Fruit fly (Drosophila melanogaster) whole organism, embryonic: ENCODE data around the gene CG31886.

Experiments
- ATbp ChIP-seq: fragments of 200-800 bp; sonication (Bioruptor generic); optimal IDR thresholded peaks from 2 replicates; lab custom pipeline; 2017; ENCODE audit warnings: missing biosample characterization, mild to moderate bottlenecking, missing genetic modification characterization, missing genetic modification reagents
- Blimp-1 ChIP-seq: fragments of 200-800 bp; sonication (Bioruptor generic); optimal IDR thresholded peaks from 3 replicates; lab custom pipeline; 2018; ENCODE audit warnings: missing biosample characterization, missing genetic modification characterization, mild to moderate bottlenecking, moderate library complexity, missing genetic modification reagents
- CG10209 ChIP-seq: fragments of 200-800 bp; sonication (Bioruptor generic); optimal IDR thresholded peaks from 3 replicates; lab custom pipeline; 2017; ENCODE audit warnings: missing biosample characterization, mild to moderate bottlenecking, missing genetic modification characterization, missing genetic modification reagents
- CG10979 ChIP-seq: fragments of 200-800 bp; sonication (Bioruptor generic); optimal IDR thresholded peaks from 2 replicates; lab custom pipeline; 2018; ENCODE audit warnings: missing biosample characterization, mild to moderate bottlenecking, missing genetic modification characterization, moderate library complexity
- CG12071 ChIP-seq: fragments of 200-800 bp; sonication (Bioruptor generic); optimal IDR thresholded peaks from 3 replicates; lab custom pipeline; 2018; ENCODE audit warnings: missing biosample characterization, mild to moderate bottlenecking, missing genetic modification characterization
- CG12219 ChIP-seq: fragments of 200-800 bp; sonication (Bioruptor generic); optimal IDR thresholded peaks from 3 replicates; lab custom pipeline; 2018; ENCODE audit warnings: missing biosample characterization, mild to moderate bottlenecking, missing genetic modification characterization
- CG1233 ChIP-seq: fragments of 200-800 bp; sonication (Bioruptor generic); optimal IDR thresholded peaks from 4 replicates; lab custom pipeline; 2018; ENCODE audit warnings: missing biosample characterization, mild to moderate bottlenecking, missing genetic modification characterization
- CG12769 ChIP-seq: fragments of 200-800 bp; sonication (Bioruptor generic); optimal IDR thresholded peaks from 2 replicates; lab custom pipeline; 2019; ENCODE audit warnings: missing biosample characterization, mild to moderate bottlenecking, missing genetic modification characterization, moderate library complexity
- CG13296 ChIP-seq: fragments of 200-800 bp; sonication (Bioruptor generic); optimal IDR thresholded peaks from 3 replicates; lab custom pipeline; 2018; ENCODE audit warnings: missing biosample characterization, mild to moderate bottlenecking, missing genetic modification characterization
- CG13424 ChIP-seq: fragments of 200-800 bp; sonication (Bioruptor generic); optimal IDR thresholded peaks from 2 replicates; lab custom pipeline; 2019; ENCODE audit warnings: missing biosample characterization, mild to moderate bottlenecking, missing genetic modification characterization, moderate library complexity
- CG14860 ChIP-seq: fragments of 200-800 bp; sonication (Bioruptor generic); IDR thresholded peaks from 3 replicates; pipeline ENCODE4 v1.3.6; 2022; ENCODE audit warnings: missing biosample characterization, missing genetic modification characterization; ENCODE audit not compliant: partially characterized antibody
- CG1603 ChIP-seq: fragments of 200-800 bp; sonication (Bioruptor generic); optimal IDR thresholded peaks from 2 replicates; lab custom pipeline; 2019; ENCODE audit warnings: missing biosample characterization, mild to moderate bottlenecking, missing genetic modification characterization, moderate library complexity
- CG17359 ChIP-seq: fragments of 200-800 bp; sonication (Bioruptor generic); optimal IDR thresholded peaks from 3 replicates; lab custom pipeline; 2018; ENCODE audit warnings: missing biosample characterization, mild to moderate bottlenecking, missing genetic modification characterization, moderate library complexity
- CG17568 ChIP-seq: fragments of 200-800 bp; sonication (Bioruptor generic); optimal IDR thresholded peaks from 2 replicates; lab custom pipeline; 2018; ENCODE audit warnings: missing biosample characterization, mild to moderate bottlenecking, missing genetic modification characterization, moderate library complexity
- CG17912 ChIP-seq: fragments of 200-800 bp; sonication (Bioruptor generic); optimal IDR thresholded peaks from 2 replicates; lab custom pipeline; 2018; ENCODE audit warnings: missing biosample characterization, mild to moderate bottlenecking, missing genetic modification characterization
- CG2678 ChIP-seq: fragments of 200-800 bp; sonication (Bioruptor generic); optimal IDR thresholded peaks from 3 replicates; lab custom pipeline; 2019; ENCODE audit warnings: missing biosample characterization, mild to moderate bottlenecking, missing genetic modification characterization, moderate library complexity
- CG3281 ChIP-seq: fragments of 200-800 bp; sonication (Bioruptor generic); optimal IDR thresholded peaks from 3 replicates; lab custom pipeline; 2017; ENCODE audit warnings: missing biosample characterization, mild to moderate bottlenecking, missing genetic modification characterization
- CG4707 ChIP-seq: fragments of 200-800 bp; sonication (Bioruptor generic); optimal IDR thresholded peaks from 2 replicates; lab custom pipeline; 2018; ENCODE audit warnings: missing biosample characterization, mild to moderate bottlenecking, missing genetic modification characterization, moderate library complexity
- CG6175 ChIP-seq: fragments of 200-800 bp; sonication (Bioruptor generic); IDR thresholded peaks from 3 replicates; pipeline ENCODE4 v1.3.6; 2022; ENCODE audit warnings: missing biosample characterization, missing genetic modification characterization
- CG6813 ChIP-seq: fragments of 200-800 bp; sonication (Bioruptor generic); optimal IDR thresholded peaks from 2 replicates; lab custom pipeline; 2017; ENCODE audit warnings: missing biosample characterization, missing genetic modification characterization, mild to moderate bottlenecking, moderate library complexity, missing genetic modification reagents
- CG7987 ChIP-seq: fragments of 200-800 bp; sonication (Bioruptor generic); optimal IDR thresholded peaks from 2 replicates; lab custom pipeline; 2018; ENCODE audit warnings: missing biosample characterization, mild to moderate bottlenecking, missing genetic modification characterization, moderate library complexity
- CG8281 ChIP-seq: fragments of 200-800 bp; sonication (Bioruptor generic); optimal IDR thresholded peaks from 2 replicates; lab custom pipeline; 2018; ENCODE audit warnings: missing biosample characterization, mild to moderate bottlenecking, missing genetic modification characterization, moderate library complexity
- CrebB ChIP-seq: fragments of 200-800 bp; sonication (Bioruptor generic); optimal IDR thresholded peaks from 3 replicates; lab custom pipeline; 2018; ENCODE audit warnings: missing biosample characterization, mild to moderate bottlenecking, missing genetic modification characterization
- Eip74EF ChIP-seq, 2 experiments: fragments of 200-800 bp in 1 of 2; fragments of >200 bp in 1 of 2; sonication (Bioruptor generic) in 1 of 2; optimal IDR thresholded peaks; 2 replicates each; lab custom pipeline; 2017 to 2019; ENCODE audit warnings: missing biosample characterization in 2 of 2, missing genetic modification characterization in 2 of 2, mild to moderate bottlenecking in 1 of 2, moderate library complexity in 1 of 2
- Fer3 ChIP-seq: fragments of 200-800 bp; sonication (Bioruptor generic); optimal IDR thresholded peaks from 2 replicates; lab custom pipeline; 2018; ENCODE audit warnings: missing biosample characterization, mild to moderate bottlenecking, missing genetic modification characterization, moderate library complexity
- Hey ChIP-seq: fragments of 200-800 bp; sonication (Bioruptor generic); optimal IDR thresholded peaks from 3 replicates; lab custom pipeline; 2018; ENCODE audit warnings: missing biosample characterization, mild to moderate bottlenecking, missing genetic modification characterization
- Hmr ChIP-seq: fragments of 200-800 bp; sonication (Bioruptor generic); optimal IDR thresholded peaks from 3 replicates; lab custom pipeline; 2017; ENCODE audit warnings: mild to moderate bottlenecking, missing biosample characterization, missing genetic modification reagents, missing genetic modification characterization
- Lpt ChIP-seq: fragments of >200 bp; optimal IDR thresholded peaks from 2 replicates; lab custom pipeline; 2018; ENCODE audit warnings: missing biosample characterization, missing genetic modification characterization
- NK7.1 ChIP-seq: fragments of 200-800 bp; sonication (Bioruptor generic); optimal IDR thresholded peaks from 3 replicates; lab custom pipeline; 2016; ENCODE audit warnings: missing biosample characterization, missing genetic modification characterization
- PHDP ChIP-seq: fragments of 200-800 bp; sonication (Bioruptor generic); optimal IDR thresholded peaks from 3 replicates; lab custom pipeline; 2018; ENCODE audit warnings: missing biosample characterization, mild to moderate bottlenecking, missing genetic modification characterization, moderate library complexity
- Sox100B ChIP-seq: fragments of 200-800 bp; sonication (Bioruptor generic); optimal IDR thresholded peaks from 3 replicates; lab custom pipeline; 2018; ENCODE audit warnings: missing biosample characterization, mild to moderate bottlenecking, missing genetic modification characterization
- Trl ChIP-seq, 3 experiments: fragments of >200 bp in 2 of 3; fragments of 200-800 bp in 1 of 3; sonication (Bioruptor generic) in 1 of 3; optimal IDR thresholded peaks; 2 replicates in 1 of 3; 3 replicates in 2 of 3; lab custom pipeline; 2016 to 2017; ENCODE audit warnings: missing biosample characterization in 1 of 3, missing genetic modification characterization in 1 of 3
- bsh ChIP-seq, 2 experiments: fragments of 200-800 bp; sonication (Bioruptor generic); optimal IDR thresholded peaks; 2 replicates each; lab custom pipeline; 2017 to 2018; ENCODE audit warnings: mild to moderate bottlenecking in 2 of 2, missing biosample characterization in 2 of 2, missing genetic modification characterization in 2 of 2, moderate library complexity in 1 of 2
- dmrt99B ChIP-seq: fragments of 200-800 bp; sonication (Bioruptor generic); optimal IDR thresholded peaks from 2 replicates; lab custom pipeline; 2018; ENCODE audit warnings: missing biosample characterization, mild to moderate bottlenecking, missing genetic modification characterization, moderate library complexity
- exex ChIP-seq: fragments of 200-800 bp; sonication (Bioruptor generic); optimal IDR thresholded peaks from 4 replicates; lab custom pipeline; 2018; ENCODE audit warnings: missing biosample characterization, mild to moderate bottlenecking, missing genetic modification characterization, moderate library complexity
- gem ChIP-seq: fragments of 200-800 bp; sonication (Bioruptor generic); optimal IDR thresholded peaks from 2 replicates; lab custom pipeline; 2019; ENCODE audit warnings: missing biosample characterization, mild to moderate bottlenecking, missing genetic modification characterization, moderate library complexity
- knrl ChIP-seq: fragments of 200-800 bp; sonication (Bioruptor generic); IDR thresholded peaks from 3 replicates; pipeline ENCODE4 v1.3.6; 2022; ENCODE audit warnings: missing biosample characterization, missing genetic modification characterization; ENCODE audit not compliant: partially characterized antibody
- lab ChIP-seq: fragments of 200-800 bp; sonication (Bioruptor generic); optimal IDR thresholded peaks from 3 replicates; lab custom pipeline; 2017; ENCODE audit warnings: missing biosample characterization, missing genetic modification characterization, mild to moderate bottlenecking, moderate library complexity, missing genetic modification reagents
- nau ChIP-seq: fragments of 200-800 bp; sonication (Bioruptor generic); optimal IDR thresholded peaks from 3 replicates; lab custom pipeline; 2017; ENCODE audit warnings: missing biosample characterization, mild to moderate bottlenecking, missing genetic modification characterization, missing genetic modification reagents
- nerfin-1 ChIP-seq: fragments of 200-800 bp; sonication (Bioruptor generic); optimal IDR thresholded peaks from 3 replicates; lab custom pipeline; 2019; ENCODE audit warnings: missing biosample characterization, mild to moderate bottlenecking, missing genetic modification characterization, moderate library complexity
- odd ChIP-seq: fragments of 200-800 bp; sonication (Bioruptor generic); optimal IDR thresholded peaks from 2 replicates; lab custom pipeline; 2017; ENCODE audit warnings: missing biosample characterization, mild to moderate bottlenecking, missing genetic modification characterization
- salm ChIP-seq: fragments of 200-800 bp; sonication (Bioruptor generic); optimal IDR thresholded peaks from 2 replicates; lab custom pipeline; 2018; ENCODE audit warnings: missing biosample characterization, mild to moderate bottlenecking, missing genetic modification characterization
- sens ChIP-seq: fragments of 200-800 bp; sonication (Bioruptor generic); peaks from one replicate; lab custom pipeline; 2016; ENCODE audit warnings: missing biosample characterization, missing genetic modification characterization
- so ChIP-seq: fragments of 200-800 bp; sonication (Bioruptor generic); IDR thresholded peaks from 3 replicates; pipeline ENCODE4 v1.3.6; 2022; ENCODE audit warnings: missing biosample characterization, missing genetic modification characterization
- sqz ChIP-seq: fragments of 200-800 bp; sonication (Bioruptor generic); optimal IDR thresholded peaks from 3 replicates; lab custom pipeline; 2018; ENCODE audit warnings: missing biosample characterization, mild to moderate bottlenecking, missing genetic modification characterization
- trem ChIP-seq: fragments of 200-800 bp; optimal IDR thresholded peaks from 3 replicates; lab custom pipeline; 2019; ENCODE audit warnings: missing biosample characterization, mild to moderate bottlenecking, missing genetic modification characterization, moderate library complexity
- wek ChIP-seq: fragments of 200-800 bp; sonication (Bioruptor generic); optimal IDR thresholded peaks from 3 replicates; lab custom pipeline; 2018; ENCODE audit warnings: missing biosample characterization, mild to moderate bottlenecking, missing genetic modification characterization, moderate library complexity

The CG31886 gene

dm6 chr2L:8937837-8938413 lies 20.9 kb downstream of the CG31886 start (continued):
- TF ChIP-seq CG7987 (GFP tag; lab: Kevin White, UChicago) = peak; percentile 6
- peak; percentile 25 for TF ChIP-seq CG13424 (tag; lab: Kevin White, UChicago)
- no peak for TF ChIP-seq trem (tag; lab: Kevin White, UChicago)
- no peak for TF ChIP-seq Trl (optimal IDR thresholded peaks at IDR 0.05; lab: Kevin White, UChicago)
- TF ChIP-seq Trl (GFP tag; optimal IDR thresholded peaks at IDR 0.05; lab: Kevin White, UChicago) = no peak
- no peak for TF ChIP-seq CG6175 (GFP tag; lab: Robert Waterston, UW)
- TF ChIP-seq PHDP (tag; lab: Kevin White, UChicago) = peak; percentile 43
- TF ChIP-seq Blimp-1 (GFP tag; lab: Kevin White, UChicago) = peak; percentile 34
- TF ChIP-seq gem (tag; lab: Kevin White, UChicago) = peak; percentile 2
- TF ChIP-seq sens (GFP tag; lab: Kevin White, UChicago) = peak; percentile 58
- TF ChIP-seq CG12071 (GFP tag; lab: Kevin White, UChicago) = peak; percentile 44
- no peak for TF ChIP-seq CG14860 (GFP tag; lab: Robert Waterston, UW)
- TF ChIP-seq CG2678 (tag; lab: Kevin White, UChicago) = peak; percentile 59
- peak; percentile 73 for TF ChIP-seq CG8281 (tag; lab: Kevin White, UChicago)
- TF ChIP-seq CG10979 (tag; lab: Kevin White, UChicago) = no peak
- TF ChIP-seq bsh (GFP tag; optimal IDR thresholded peaks at IDR 0.05; lab: Kevin White, UChicago) = peak in 1 of 2 experiments; percentile 18
- TF ChIP-seq CG10209 = peak; percentile 5
- TF ChIP-seq NK7.1 (GFP tag; lab: Kevin White, UChicago) = no peak
- TF ChIP-seq CG17912 (GFP tag; lab: Kevin White, UChicago) = no peak
- peak; percentile 28 for TF ChIP-seq CG17359 (tag; lab: Kevin White, UChicago)
- TF ChIP-seq Sox100B (GFP tag; lab: Kevin White, UChicago) = peak; percentile 34
- TF ChIP-seq CG17568 (GFP tag; lab: Kevin White, UChicago) = peak; percentile 59
- peak; percentile 28 for TF ChIP-seq exex (tag; lab: Kevin White, UChicago)
- peak; percentile 7 for TF ChIP-seq CG3281 (GFP tag; lab: Kevin White, UChicago)
- TF ChIP-seq salm (tag; lab: Kevin White, UChicago) = peak; percentile 47
- peak; percentile 32 for TF ChIP-seq nau
- TF ChIP-seq Fer3 (tag; lab: Kevin White, UChicago) = peak; percentile 30
- TF ChIP-seq dmrt99B = peak; percentile 33
- TF ChIP-seq CG6813 (GFP tag; lab: Kevin White, UChicago) = peak; percentile 27
- peak; percentile 29 for TF ChIP-seq CG12219 (GFP tag; lab: Kevin White, UChicago)
- no peak for TF ChIP-seq so (GFP tag; lab: Robert Waterston, UW)
- peak; percentile 39 for TF ChIP-seq lab (GFP tag; lab: Kevin White, UChicago)
- peak; percentile 37 for TF ChIP-seq nerfin-1 (tag; lab: Kevin White, UChicago)
- peak; percentile 72 for TF ChIP-seq wek (GFP tag; lab: Kevin White, UChicago)
- peak; percentile 57 for TF ChIP-seq ATbp (GFP tag; lab: Kevin White, UChicago)
- no peak for TF ChIP-seq Lpt (GFP tag; lab: Kevin White, UChicago)
- TF ChIP-seq CG13296 (GFP tag; lab: Kevin White, UChicago) = peak; percentile 54
- TF ChIP-seq Hey (tag; lab: Kevin White, UChicago) = no peak
- peak; percentile 22 for TF ChIP-seq Hmr
- TF ChIP-seq odd = peak; percentile 24
- peak; percentile 16 for TF ChIP-seq CG4707 (GFP tag; lab: Kevin White, UChicago)
- TF ChIP-seq Eip74EF (GFP tag; optimal IDR thresholded peaks at IDR 0.05; lab: Kevin White, UChicago) = peak in 1 of 2 experiments; percentile 60
- TF ChIP-seq CG1603 (tag; lab: Kevin White, UChicago) = peak; percentile 17
- TF ChIP-seq CrebB = peak; percentile 29
- peak; percentile 21 for TF ChIP-seq CG12769 (tag; lab: Kevin White, UChicago)
- no peak for TF ChIP-seq CG1233
- TF ChIP-seq knrl = no peak
- peak; percentile 31 for TF ChIP-seq sqz
